Fruit fly (Drosophila melanogaster): ENCODE results near the gene CG12645.
A peak's percentile ranks its signal among the peaks of the same experiment; 100 is the strongest.

Gene CG12645

dm6 chrX:10153312-10153711, at the start of gene CG12645:
CG12645 (plus strand) TSS chrX:10153612.
- TF ChIP-seq ovo (GFP tag; optimal IDR thresholded peaks at IDR 0.05) (no peak), cnc (optimal IDR thresholded peaks at IDR 0.05) (no peak), CG14711 (tag; optimal IDR thresholded peaks at IDR 0.05) (no peak), Crg-1 (GFP tag; optimal IDR thresholded peaks at IDR 0.05) (no peak)

dm6 chrX:10104477-10104876, 48.9 kb upstream of the CG12645 start:
- TF ChIP-seq Clk (GFP tag; optimal IDR thresholded peaks at IDR 0.05) (no peak), bab1 (GFP tag; optimal IDR thresholded peaks at IDR 0.05) (no peak), Hr96 (GFP tag; optimal IDR thresholded peaks at IDR 0.05) (no peak), toe (GFP tag; optimal IDR thresholded peaks at IDR 0.05) (no peak), ovo (GFP tag; optimal IDR thresholded peaks at IDR 0.05) (no peak), CG12768 (GFP tag; optimal IDR thresholded peaks at IDR 0.05) (no peak), Mnt (GFP tag; optimal IDR thresholded peaks at IDR 0.05) (no peak), kay (GFP tag; ENCODE audit: borderline replicate concordance) (no peak), CG5204 (GFP tag; optimal IDR thresholded peaks at IDR 0.05) (no peak), cic (GFP tag; optimal IDR thresholded peaks at IDR 0.05) (no peak), tj (GFP tag; optimal IDR thresholded peaks at IDR 0.05) (no peak), CG1620 (GFP tag; optimal IDR thresholded peaks at IDR 0.05) (no peak), cnc (optimal IDR thresholded peaks at IDR 0.05) (no peak), CG14711 (tag; optimal IDR thresholded peaks at IDR 0.05) (no peak)

- TF ChIP-seq kay (GFP tag; ENCODE audit: borderline replicate concordance) (no peak), ovo (GFP tag; optimal IDR thresholded peaks at IDR 0.05) (no peak), bab1 (GFP tag; optimal IDR thresholded peaks at IDR 0.05) (no peak), CG14711 (tag; optimal IDR thresholded peaks at IDR 0.05) (no peak), toe (GFP tag; optimal IDR thresholded peaks at IDR 0.05) (no peak), Mnt (GFP tag; optimal IDR thresholded peaks at IDR 0.05) (no peak), cnc (optimal IDR thresholded peaks at IDR 0.05) (no peak), pad (GFP tag; optimal IDR thresholded peaks at IDR 0.05) (no peak), CG12768 (GFP tag; optimal IDR thresholded peaks at IDR 0.05) (no peak), CG7101 (tag; optimal IDR thresholded peaks at IDR 0.05) (no peak), CG33017 (tag; optimal IDR thresholded peaks at IDR 0.05) (no peak), CG1620 (GFP tag; optimal IDR thresholded peaks at IDR 0.05) (no peak), Clk (GFP tag; optimal IDR thresholded peaks at IDR 0.05) (no peak), Hr96 (GFP tag; optimal IDR thresholded peaks at IDR 0.05) (no peak), CG7045 (GFP tag; optimal IDR thresholded peaks at IDR 0.05) (no peak), Crg-1 (GFP tag; optimal IDR thresholded peaks at IDR 0.05) (no peak), CG5204 (GFP tag; optimal IDR thresholded peaks at IDR 0.05) (no peak)
These were observed 47.6 kb upstream of the CG12645 start for dm6 chrX:10105701-10106307.

- TF ChIP-seq pad (GFP tag; optimal IDR thresholded peaks at IDR 0.05): no peak
- TF ChIP-seq CG5204 (GFP tag; optimal IDR thresholded peaks at IDR 0.05): no peak
- no peak for TF ChIP-seq CG7101 (tag; optimal IDR thresholded peaks at IDR 0.05)
- no peak for TF ChIP-seq CG12768 (GFP tag; optimal IDR thresholded peaks at IDR 0.05)
- no peak for TF ChIP-seq cnc (optimal IDR thresholded peaks at IDR 0.05)
- peak; percentile 92 for TF ChIP-seq tj (GFP tag; optimal IDR thresholded peaks at IDR 0.05)
- no peak for TF ChIP-seq Mnt (GFP tag; optimal IDR thresholded peaks at IDR 0.05)
- TF ChIP-seq toe (GFP tag; optimal IDR thresholded peaks at IDR 0.05): no peak
- no peak for TF ChIP-seq CG1620 (GFP tag; optimal IDR thresholded peaks at IDR 0.05)
These were observed 46.8 kb upstream of the CG12645 start for dm6 chrX:10106562-10107147.

dm6 chrX:10108286-10108685, 45.1 kb upstream of the CG12645 start:
- no peak for TF ChIP-seq CG7101 (tag; optimal IDR thresholded peaks at IDR 0.05)
- TF ChIP-seq cic (GFP tag; optimal IDR thresholded peaks at IDR 0.05): no peak

dm6 chrX:10110898-10111297, 42.5 kb upstream of the CG12645 start:
- TF ChIP-seq CG12768 (GFP tag; optimal IDR thresholded peaks at IDR 0.05) (no peak), CG33017 (tag; optimal IDR thresholded peaks at IDR 0.05) (no peak), CG5204 (GFP tag; optimal IDR thresholded peaks at IDR 0.05) (no peak), CG7101 (tag; optimal IDR thresholded peaks at IDR 0.05) (no peak), CG1620 (GFP tag; optimal IDR thresholded peaks at IDR 0.05) (no peak), CG14711 (tag; optimal IDR thresholded peaks at IDR 0.05) (no peak), cnc (optimal IDR thresholded peaks at IDR 0.05) (no peak), tj (GFP tag; optimal IDR thresholded peaks at IDR 0.05) (no peak), bab1 (GFP tag; optimal IDR thresholded peaks at IDR 0.05) (no peak), Crg-1 (GFP tag; optimal IDR thresholded peaks at IDR 0.05) (no peak), kay (GFP tag; ENCODE audit: borderline replicate concordance) (no peak), Mnt (GFP tag; optimal IDR thresholded peaks at IDR 0.05) (no peak)

dm6 chrX:10113910-10114790, 39.3 kb upstream of the CG12645 start:
- TF ChIP-seq CG11617 (GFP tag; optimal IDR thresholded peaks at IDR 0.05) (no peak), tj (GFP tag; optimal IDR thresholded peaks at IDR 0.05) (peak; percentile 88), cic (GFP tag; optimal IDR thresholded peaks at IDR 0.05) (no peak)

Measured in whole organism, adult.